Worm (Caenorhabditis elegans): Measurements from ENCODE around the gene ostb-1.

ostb-1 gene

DNA sequence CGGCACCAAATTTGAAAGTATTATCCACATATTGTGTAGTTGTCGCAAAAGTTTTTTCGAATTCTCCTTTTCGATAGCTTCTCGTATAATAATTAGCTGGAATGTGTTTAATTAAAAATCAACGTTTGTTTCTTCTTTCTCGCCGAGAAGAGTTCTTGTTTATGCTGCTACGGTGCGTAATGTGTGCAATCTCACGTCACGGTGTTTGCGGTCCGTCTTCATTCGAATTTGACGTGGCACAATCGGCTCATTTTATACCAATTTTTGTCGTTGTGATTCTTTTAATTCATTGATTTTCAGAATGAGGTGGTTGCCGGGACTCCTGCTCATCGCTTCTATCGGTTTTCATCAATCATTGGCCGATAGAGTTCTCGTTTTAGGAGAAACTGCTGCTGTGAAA is at the start of gene ostb-1:
ostb-1 (plus strand) TSS at position 301 of the 400 bp plus-strand sequence.
- TF ChIP-seq unc-62 (GFP tag; optimal IDR thresholded peaks at IDR 0.05), result no peak

DNA sequence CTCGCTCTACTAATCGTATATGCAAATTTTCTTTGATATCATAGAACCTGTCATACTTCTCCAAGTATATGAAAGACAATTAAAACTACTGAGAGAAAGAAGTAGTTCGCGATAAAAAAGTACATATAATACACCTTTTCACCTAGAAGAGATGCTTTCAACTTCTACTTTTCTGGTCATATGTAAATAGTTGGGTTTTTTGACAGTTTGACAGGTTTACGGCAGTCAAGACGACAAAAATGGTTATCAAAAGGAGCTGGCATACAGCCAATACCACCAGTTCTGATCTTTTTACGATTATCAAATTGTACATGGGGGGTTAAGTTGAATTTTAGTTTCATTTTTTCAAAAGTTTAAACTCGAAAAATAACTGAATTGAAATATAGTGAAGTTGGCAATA is 49.4 kb upstream of the ostb-1 start:
- TF ChIP-seq unc-62 (GFP tag; optimal IDR thresholded peaks at IDR 0.05), result no peak

DNA sequence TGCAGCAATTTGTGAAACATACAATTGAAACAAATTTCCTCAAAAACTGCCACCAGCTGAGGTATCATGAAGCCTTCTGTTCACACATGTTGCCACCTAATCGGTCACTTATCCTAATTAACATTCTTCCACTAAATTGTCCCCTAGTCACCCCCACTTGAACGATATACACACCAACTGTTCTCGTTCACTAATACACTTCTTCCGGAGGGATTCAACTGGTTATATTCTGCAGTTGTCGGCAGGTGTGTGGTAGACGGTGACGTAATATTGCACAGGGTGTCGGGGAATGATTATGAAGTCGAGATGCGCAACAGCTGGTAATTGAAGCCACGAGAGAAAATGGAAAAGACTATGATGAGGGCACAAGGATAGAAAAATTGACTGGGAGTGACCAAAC is 48.9 kb upstream of the ostb-1 start:
- no peak for TF ChIP-seq unc-62 (GFP tag; optimal IDR thresholded peaks at IDR 0.05)

DNA sequence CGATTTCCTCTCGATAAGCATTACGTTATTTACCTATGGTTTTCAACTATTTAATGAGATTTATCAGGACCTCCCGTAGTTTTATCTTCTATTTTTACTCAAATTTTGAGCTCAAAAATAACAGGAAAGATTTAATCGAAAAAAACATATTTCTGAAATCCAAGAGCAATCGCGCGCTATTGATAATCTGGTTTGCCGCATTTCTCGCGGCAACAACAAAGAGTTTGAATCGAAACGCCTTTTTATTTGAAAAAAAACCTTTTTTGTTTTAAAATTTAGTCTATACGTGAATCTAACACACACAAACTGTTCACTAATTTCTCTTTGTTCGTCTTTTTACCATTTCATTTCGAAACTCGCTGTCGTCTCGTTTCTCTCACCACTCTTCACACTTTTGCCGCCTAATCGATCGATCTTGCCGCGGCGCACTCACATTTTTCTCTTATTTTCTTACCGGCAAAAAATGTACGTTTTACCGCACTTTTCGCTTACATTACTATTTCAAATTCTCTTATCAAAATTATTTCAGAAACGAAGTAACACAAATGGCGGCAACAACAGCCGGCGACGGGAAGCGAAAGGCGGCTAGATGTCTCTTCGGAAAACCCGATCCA is 48.0 kb upstream of the ostb-1 start, which contains the start of gene cki-2:
cki-2 (plus strand) TSS at position 337 of the 614 bp plus-strand sequence.
- TF ChIP-seq unc-62 (GFP tag; optimal IDR thresholded peaks at IDR 0.05), result no peak

DNA sequence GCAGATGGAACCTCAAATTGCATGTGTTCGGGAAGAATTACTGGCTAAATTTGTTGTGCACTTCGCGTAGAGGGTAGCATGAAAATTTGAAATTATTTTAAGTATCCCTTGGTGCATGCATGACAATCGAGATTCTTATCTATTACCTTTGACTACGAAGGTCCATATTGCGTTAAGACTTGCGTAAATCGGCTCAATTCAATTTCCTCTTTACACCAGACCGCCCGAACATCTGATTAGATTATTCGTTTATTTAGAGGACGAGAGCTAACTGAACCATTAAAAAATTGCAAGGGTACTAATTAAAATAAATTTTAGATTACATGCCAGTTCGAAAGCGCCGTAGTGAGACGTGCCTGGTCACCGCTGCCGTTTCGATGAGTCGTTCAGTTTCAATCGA is 46.7 kb upstream of the ostb-1 start:
- no peak for TF ChIP-seq unc-62 (GFP tag; optimal IDR thresholded peaks at IDR 0.05)

DNA sequence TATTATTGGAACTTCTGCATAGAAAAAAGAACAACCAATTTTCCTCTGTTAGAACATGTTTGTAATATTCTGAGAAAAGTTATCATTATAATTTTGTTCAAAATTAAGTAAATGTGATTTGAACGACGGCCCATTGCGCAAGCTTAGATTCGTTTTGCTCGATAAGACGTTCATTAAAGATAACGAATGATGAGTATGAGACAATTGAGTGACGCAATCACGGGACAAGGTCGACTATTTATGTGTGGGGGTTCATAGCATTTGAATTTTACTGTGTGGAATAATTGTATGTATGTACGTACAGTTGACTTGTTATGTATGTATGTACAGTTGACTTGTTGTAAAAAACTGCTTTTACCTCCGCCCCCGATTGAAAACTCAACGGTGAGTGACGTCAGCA is 44.9 kb upstream of the ostb-1 start:
- no peak for TF ChIP-seq unc-62 (GFP tag; optimal IDR thresholded peaks at IDR 0.05)

DNA sequence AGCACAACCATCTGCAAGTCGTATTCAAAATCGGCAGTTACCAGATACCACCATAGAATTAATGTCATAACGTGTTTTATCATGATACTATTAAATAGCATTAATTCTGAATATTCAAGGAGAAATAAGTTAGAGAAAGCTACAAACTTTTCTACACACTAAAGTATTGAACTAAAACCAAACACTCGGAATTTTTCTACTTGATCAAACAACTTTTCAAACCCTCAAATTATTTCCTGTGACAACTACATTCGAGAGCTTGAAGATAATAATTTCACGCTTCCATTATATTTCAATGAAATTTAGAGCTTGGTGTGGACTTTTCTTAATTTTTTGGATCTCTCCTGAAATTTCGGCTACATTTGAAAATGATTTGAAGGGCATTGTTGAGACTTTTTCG is 41.9 kb upstream of the ostb-1 start, which contains the start of gene irld-47:
irld-47 (minus strand) TSS at position 101 of the 400 bp plus-strand sequence.
- TF ChIP-seq unc-62 (GFP tag; optimal IDR thresholded peaks at IDR 0.05), result no peak

DNA sequence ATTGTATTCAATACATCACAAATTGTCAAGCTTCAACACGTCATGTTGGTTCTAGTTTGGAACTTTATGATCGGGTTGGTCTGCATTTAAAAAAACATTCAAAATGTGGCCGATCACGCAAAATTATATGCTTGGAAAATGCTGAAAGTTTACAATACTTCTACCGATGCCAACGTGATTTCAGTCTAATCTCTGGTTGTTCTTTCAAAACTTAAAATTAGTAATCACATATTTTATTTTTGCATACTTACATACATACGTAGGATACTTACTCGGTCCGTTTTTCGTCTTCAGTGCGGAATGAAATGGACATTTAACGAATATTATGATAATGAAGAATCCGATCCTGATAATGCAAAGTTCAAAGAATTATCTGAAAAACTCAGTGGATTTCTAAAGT is 39.2 kb upstream of the ostb-1 start, which contains the start of gene srw-62:
srw-62 (plus strand) TSS at position 301 of the 400 bp plus-strand sequence.
- TF ChIP-seq unc-62 (GFP tag; optimal IDR thresholded peaks at IDR 0.05), result no peak

DNA sequence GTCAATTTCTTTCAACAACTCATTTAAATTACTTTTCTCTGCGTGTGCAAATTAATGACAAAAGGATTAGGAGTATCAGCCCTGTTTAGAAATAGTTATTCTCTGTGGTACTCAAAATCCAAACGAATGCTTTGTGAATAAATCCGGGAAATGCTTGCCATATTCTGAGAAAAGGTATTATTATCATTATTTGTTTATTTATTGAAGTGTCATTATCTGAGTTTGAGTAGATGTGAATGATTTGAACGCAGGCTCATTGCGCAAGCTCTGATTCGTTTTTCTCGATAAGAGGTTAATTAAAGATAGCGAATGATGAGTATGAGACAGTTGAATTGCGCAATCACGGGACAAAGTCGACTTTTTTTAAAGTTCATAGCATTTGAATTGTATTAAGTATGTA is 36.4 kb upstream of the ostb-1 start:
- no peak for TF ChIP-seq unc-62 (GFP tag; optimal IDR thresholded peaks at IDR 0.05)

DNA sequence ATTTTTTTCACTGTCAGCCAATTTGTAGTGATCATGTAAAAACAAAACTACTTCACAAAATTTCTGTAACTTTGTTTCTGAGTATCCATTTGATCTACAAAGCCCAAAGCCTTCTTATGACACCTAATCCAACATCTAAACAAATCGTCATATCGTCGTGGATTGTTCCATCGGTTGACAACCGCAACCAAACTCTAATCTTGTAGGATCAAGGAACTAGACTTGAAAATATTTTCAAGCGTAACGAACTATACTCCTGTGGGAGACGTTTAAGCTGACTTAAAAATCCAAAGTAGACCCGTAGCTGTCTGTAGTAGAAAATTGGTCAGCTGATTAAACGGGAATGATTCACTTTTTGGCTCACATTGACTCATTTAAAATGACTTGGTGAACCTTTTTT is 34.7 kb upstream of the ostb-1 start:
- TF ChIP-seq unc-62 (GFP tag; optimal IDR thresholded peaks at IDR 0.05), result no peak

DNA sequence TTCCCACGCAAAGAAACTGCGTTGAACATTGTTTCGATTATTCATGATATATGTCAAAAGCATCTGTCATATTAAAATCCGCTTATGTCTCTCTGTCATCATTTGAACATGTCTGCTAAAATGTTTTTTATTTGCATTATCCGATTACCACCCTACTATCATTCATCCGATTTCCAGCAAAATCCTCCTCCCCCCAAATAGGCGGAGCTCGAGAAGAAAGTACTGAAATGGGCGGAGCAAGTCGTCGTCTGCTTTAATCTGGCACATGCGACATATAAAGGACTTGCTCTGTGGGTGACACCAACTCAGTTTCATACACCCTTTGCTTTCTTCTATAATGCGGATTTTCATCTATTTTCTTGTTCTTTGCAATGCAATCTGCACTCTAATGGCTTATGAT is 32.3 kb upstream of the ostb-1 start, which contains the start of gene T09A5.14:
T09A5.14 (plus strand) TSS at position 301 of the 400 bp plus-strand sequence.
- no peak for TF ChIP-seq unc-62 (GFP tag; optimal IDR thresholded peaks at IDR 0.05)

DNA sequence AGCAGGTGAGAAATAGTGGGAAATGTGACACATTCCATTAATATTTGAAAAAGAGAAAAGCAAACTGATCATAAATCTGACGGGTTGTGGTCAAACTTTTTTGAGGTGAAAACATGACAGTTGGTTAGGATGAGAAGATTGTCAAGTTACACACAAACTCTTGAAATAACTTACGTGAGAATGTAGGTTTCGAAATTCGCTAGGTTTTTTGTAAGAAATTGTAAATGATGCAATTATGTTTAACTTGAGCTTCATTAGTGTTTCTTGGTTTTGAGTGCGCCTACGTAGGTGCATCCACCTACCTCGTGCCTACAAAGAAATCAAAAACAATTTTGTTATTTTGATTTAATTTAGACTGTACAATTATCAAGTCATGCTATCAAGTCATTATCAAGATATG is 29.0 kb upstream of the ostb-1 start, which contains the start of gene cex-2:
cex-2 (minus strand) TSS at position 101 of the 400 bp plus-strand sequence.
- TF ChIP-seq unc-62 (GFP tag; optimal IDR thresholded peaks at IDR 0.05), result no peak

DNA sequence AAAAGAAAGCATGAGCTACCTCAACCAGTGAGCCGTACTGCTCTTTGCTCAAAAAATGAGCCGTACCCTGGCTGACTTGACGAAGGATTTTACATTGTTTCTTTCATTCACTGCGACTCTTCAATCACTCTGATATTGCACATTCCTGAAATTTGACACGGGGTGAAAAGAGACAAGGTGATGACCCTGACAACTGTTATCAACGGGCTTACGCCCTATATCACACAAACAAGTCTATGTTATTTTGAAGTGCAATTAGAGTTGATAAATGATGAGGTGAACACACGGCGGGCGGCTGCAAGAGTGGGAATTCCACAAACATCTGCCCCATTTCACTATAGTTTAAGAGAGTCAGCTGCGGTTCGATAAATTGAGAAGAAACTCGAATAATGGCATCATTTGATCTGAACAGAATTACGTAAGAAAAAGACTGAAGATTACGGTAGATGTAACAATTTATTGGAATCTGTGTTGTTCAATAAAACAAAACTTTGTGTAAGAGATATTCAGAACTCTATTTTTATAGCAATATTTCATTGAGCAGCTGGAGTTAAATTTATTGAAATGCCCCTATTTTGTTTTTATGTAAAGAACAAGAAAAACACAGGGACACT is 27.6 kb upstream of the ostb-1 start:
- TF ChIP-seq unc-62 (GFP tag; optimal IDR thresholded peaks at IDR 0.05), result no peak

DNA sequence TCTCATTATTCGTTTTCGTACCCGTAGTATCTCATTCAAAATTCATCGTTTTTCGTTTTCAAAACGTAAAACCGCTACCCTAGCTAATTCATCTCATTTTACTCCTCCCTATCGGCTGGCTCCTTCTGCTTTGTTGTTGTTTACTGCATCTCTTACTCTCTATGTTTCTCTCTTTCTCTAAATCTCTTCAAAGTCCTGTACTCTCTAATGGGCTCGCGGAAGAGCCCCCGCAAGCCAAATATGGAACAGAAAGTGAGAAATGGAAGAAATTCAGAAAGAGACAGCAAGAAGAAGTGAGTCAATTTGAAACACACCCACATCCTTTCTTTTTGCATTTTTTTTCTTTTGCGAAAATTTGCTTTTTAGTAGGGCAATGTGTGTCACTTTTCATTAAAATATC is 25.6 kb upstream of the ostb-1 start:
- no peak for TF ChIP-seq unc-62 (GFP tag; optimal IDR thresholded peaks at IDR 0.05)

DNA sequence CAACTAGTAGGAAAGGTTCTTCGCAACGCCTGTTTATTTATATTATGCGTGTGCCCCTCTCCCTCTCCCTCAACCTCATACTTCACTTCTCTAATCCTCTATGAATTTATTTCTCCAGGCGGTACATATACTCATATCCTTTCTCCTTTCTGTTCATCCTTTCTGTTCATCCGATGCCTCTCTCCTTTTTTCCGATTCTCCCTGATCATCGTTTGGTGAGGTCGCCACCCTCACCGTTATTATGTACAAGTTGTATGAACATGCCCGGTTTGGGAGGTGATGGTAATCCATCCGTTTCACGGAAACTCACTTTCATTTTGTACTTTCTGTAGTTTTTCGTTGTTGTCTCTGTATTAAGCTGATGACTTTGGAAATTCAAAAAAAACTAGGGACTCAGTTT is 24.6 kb upstream of the ostb-1 start:
- no peak for TF ChIP-seq unc-62 (GFP tag; optimal IDR thresholded peaks at IDR 0.05)

DNA sequence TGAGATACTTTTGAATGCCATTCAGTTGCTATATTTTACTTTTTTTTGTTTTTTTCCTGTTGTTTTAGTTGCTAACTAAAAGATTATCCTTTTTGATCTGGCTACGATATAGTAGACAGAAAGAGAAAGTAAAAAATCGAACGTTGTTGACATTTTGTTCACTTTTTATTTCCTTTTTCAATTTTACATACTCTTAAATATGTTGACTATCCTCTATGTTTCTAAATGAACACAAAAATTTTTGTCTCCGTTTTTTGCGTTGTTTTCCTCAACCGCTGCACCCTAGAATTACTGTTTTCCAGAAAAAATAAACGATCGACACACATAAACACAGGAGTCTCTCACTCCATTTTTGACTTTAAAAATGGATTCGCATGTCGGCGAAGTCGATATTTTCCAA is 22.3 kb upstream of the ostb-1 start, which contains the start of gene klp-3:
klp-3 (plus strand) TSS at position 301 of the 400 bp plus-strand sequence.
- no peak for TF ChIP-seq unc-62 (GFP tag; optimal IDR thresholded peaks at IDR 0.05)

DNA sequence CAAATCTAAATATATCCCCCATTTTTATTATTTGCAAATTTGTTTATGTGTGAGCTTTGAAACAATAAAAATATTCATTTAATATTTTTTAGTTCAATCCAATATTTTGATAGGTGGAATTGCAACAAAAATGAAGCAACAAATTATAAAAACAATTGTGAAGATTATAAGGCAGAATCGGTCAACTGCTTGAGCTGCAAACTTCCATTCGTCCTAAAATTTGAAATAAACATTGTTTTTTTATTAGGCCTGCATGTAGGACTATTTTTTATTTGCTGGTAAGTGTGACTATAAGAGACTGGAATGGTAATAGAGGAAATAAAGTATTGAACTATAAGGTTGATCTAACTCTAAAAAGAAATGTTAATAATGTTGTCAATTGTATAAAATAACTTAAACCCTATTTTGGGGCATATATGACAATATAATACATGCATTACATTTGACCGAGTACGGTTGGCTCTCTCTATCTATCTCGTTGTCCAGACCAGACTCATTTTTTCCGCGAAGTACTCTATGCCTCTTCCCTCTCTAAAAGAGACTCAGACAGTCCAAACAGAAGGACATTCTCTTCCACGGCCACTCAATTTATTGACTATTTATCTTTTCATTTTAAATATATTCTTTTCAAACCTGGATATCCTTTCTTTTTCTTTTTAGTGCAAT is 18.6 kb upstream of the ostb-1 start, which contains the start of gene T09A5.4:
T09A5.4 (plus strand) TSS at position 616 of the 666 bp plus-strand sequence.
- TF ChIP-seq unc-62 (GFP tag; optimal IDR thresholded peaks at IDR 0.05), result no peak
